Worm (Caenorhabditis elegans) whole organism, L4 larva: ENCODE data around the gene F47B7.2.

ENCODE experiments used
- D1046.2 ChIP-seq: fragments of 200-800 bp; sonication (Bioruptor generic); IDR thresholded peaks from 2 replicates; pipeline ENCODE4 v1.3.6; 2022; ENCODE audit warnings: missing genetic modification characterization, missing compliant biosample characterization
- F26F4.8 ChIP-seq: fragments of 200-800 bp; sonication (Bioruptor generic); conservative IDR thresholded peaks from 2 replicates; pipeline ENCODE4 v1.3.6; 2022; ENCODE audit warnings: missing genetic modification characterization, missing compliant biosample characterization
- F37D6.2 ChIP-seq: sonication (generic microtip); optimal IDR thresholded peaks from 2 replicates; lab custom pipeline; 2016; ENCODE audit warnings: mild to moderate bottlenecking, missing genetic modification characterization, missing compliant biosample characterization
- R02D3.7 ChIP-seq: fragments of 150-350 bp; sonication (generic microtip); optimal IDR thresholded peaks from 3 replicates; lab custom pipeline; 2014; ENCODE audit warnings: missing biosample characterization, missing genetic modification characterization
- T20F7.1 ChIP-seq: fragments of 200-800 bp; sonication (Bioruptor generic); optimal IDR thresholded peaks from 2 replicates; lab custom pipeline; 2018; ENCODE audit warnings: mild to moderate bottlenecking, missing genetic modification characterization, missing compliant biosample characterization
- Y48G9A.11 ChIP-seq: fragments of 200-800 bp; sonication (Bioruptor generic); IDR thresholded peaks from 2 replicates; pipeline ENCODE4 v1.3.6; 2022; ENCODE audit warnings: missing genetic modification reagents, missing genetic modification characterization, missing compliant biosample characterization
- Y75B8A.6 ChIP-seq: fragments of 200-800 bp; sonication (Bioruptor generic); IDR thresholded peaks from 2 replicates; pipeline ENCODE4 v1.3.6; 2022; ENCODE audit warnings: missing genetic modification reagents, missing genetic modification characterization, missing compliant biosample characterization
- ZK337.2 ChIP-seq: fragments of 200-800 bp; sonication (Bioruptor generic); IDR thresholded peaks from 2 replicates; pipeline ENCODE4 v1.3.6; 2022; ENCODE audit warnings: missing genetic modification reagents, missing genetic modification characterization, missing compliant biosample characterization
- aly-2 ChIP-seq: sonication (generic microtip); optimal IDR thresholded peaks from 2 replicates; lab custom pipeline; 2018; ENCODE audit warnings: missing biosample characterization, missing genetic modification characterization
- ama-1 ChIP-seq: fragments of 150-350 bp; optimal IDR thresholded peaks from 2 replicates; lab custom pipeline; 2014; ENCODE audit warnings: inconsistent platforms, mixed read lengths
- arid-1 ChIP-seq: fragments of 200-800 bp; sonication (Bioruptor generic); conservative IDR thresholded peaks from 2 replicates; pipeline ENCODE4 v1.3.6; 2022; ENCODE audit warnings: missing genetic modification reagents, missing genetic modification characterization, missing compliant biosample characterization
- attf-4 ChIP-seq: sonication (generic microtip); optimal IDR thresholded peaks from 3 replicates; lab custom pipeline; 2017; ENCODE audit warnings: missing biosample characterization, missing genetic modification characterization
- ceh-20 ChIP-seq: fragments of 200-800 bp; sonication (Bioruptor generic); IDR thresholded peaks from 2 replicates; pipeline ENCODE4 v1.3.6; 2022; ENCODE audit warnings: missing genetic modification reagents, missing genetic modification characterization, missing compliant biosample characterization
- ceh-62 ChIP-seq: sonication (generic microtip); optimal IDR thresholded peaks from 2 replicates; lab custom pipeline; 2017; ENCODE audit warnings: missing biosample characterization, missing genetic modification characterization
- ceh-82 ChIP-seq: sonication (generic microtip); optimal IDR thresholded peaks from 2 replicates; lab custom pipeline; 2017; ENCODE audit warnings: missing biosample characterization, missing genetic modification characterization
- cey-2 ChIP-seq: sonication (generic microtip); optimal IDR thresholded peaks from 3 replicates; lab custom pipeline; 2017; ENCODE audit warnings: missing genetic modification characterization, mild to moderate bottlenecking, missing compliant biosample characterization, antibody characterized with exemption, borderline replicate concordance; ENCODE audit not compliant: insufficient read depth
- ctbp-1 ChIP-seq: fragments of 200-800 bp; sonication (Bioruptor generic); IDR thresholded peaks from 2 replicates; pipeline ENCODE4 v1.3.6; 2022; ENCODE audit warnings: missing genetic modification reagents, missing genetic modification characterization, missing compliant biosample characterization
- daf-12 ChIP-seq: fragments of 150-350 bp; optimal IDR thresholded peaks from 2 replicates; lab custom pipeline; 2014; ENCODE audit warnings: missing biosample characterization, missing genetic modification reagents, missing genetic modification characterization
- dmd-9 ChIP-seq: fragments of 200-800 bp; sonication (Bioruptor generic); IDR thresholded peaks from 2 replicates; pipeline ENCODE4 v1.3.6; 2022; ENCODE audit warnings: missing genetic modification reagents, missing genetic modification characterization, missing compliant biosample characterization
- dpl-1 ChIP-seq: fragments of 150-350 bp; optimal IDR thresholded peaks from 2 replicates; lab custom pipeline; 2014; ENCODE audit warnings: missing biosample characterization, missing genetic modification reagents, missing genetic modification characterization
- egl-43 ChIP-seq: fragments of 200-800 bp; sonication (Bioruptor generic); IDR thresholded peaks from 2 replicates; pipeline ENCODE4 v1.3.6; 2022; ENCODE audit warnings: missing genetic modification reagents, missing genetic modification characterization, missing compliant biosample characterization
- fkh-10 ChIP-seq: fragments of 150-350 bp; optimal IDR thresholded peaks from 2 replicates; lab custom pipeline; 2014; ENCODE audit warnings: missing biosample characterization, missing genetic modification reagents, missing genetic modification characterization
- gei-8 ChIP-seq: fragments of 200-800 bp; sonication (Bioruptor generic); optimal IDR thresholded peaks from 2 replicates; lab custom pipeline; 2018; ENCODE audit warnings: mild to moderate bottlenecking, missing genetic modification characterization, missing compliant biosample characterization
- hif-1 ChIP-seq, 2 experiments: sonication (generic microtip); optimal IDR thresholded peaks; 2 replicates each; lab custom pipeline; 2016 to 2017; ENCODE audit warnings: missing compliant biosample characterization in 2 of 2, missing genetic modification characterization in 2 of 2, missing genetic modification reagents in 2 of 2, missing genotype in 2 of 2, mild to moderate bottlenecking in 1 of 2
- hlh-11 ChIP-seq: fragments of 200-800 bp; sonication (Bioruptor generic); optimal IDR thresholded peaks from 2 replicates; lab custom pipeline; 2018; ENCODE audit warnings: mild to moderate bottlenecking, missing genetic modification characterization, missing compliant biosample characterization
- jun-1 ChIP-seq: fragments of 150-350 bp; optimal IDR thresholded peaks from 2 replicates; lab custom pipeline; 2014; ENCODE audit warnings: missing biosample characterization, missing genetic modification reagents, missing genetic modification characterization
- lin-39 ChIP-seq: fragments of 150-350 bp; optimal IDR thresholded peaks from 2 replicates; lab custom pipeline; 2014; ENCODE audit warnings: missing biosample characterization, missing genetic modification reagents, missing genetic modification characterization
- lsy-2 ChIP-seq, 2 experiments: fragments of 150-350 bp in 1 of 2; sonication (generic microtip) in 1 of 2; optimal IDR thresholded peaks; 2 replicates each; lab custom pipeline; 2014 to 2017; ENCODE audit warnings: missing biosample characterization in 2 of 2, missing genetic modification characterization in 2 of 2
- madf-5 ChIP-seq, 2 experiments: fragments of 200-800 bp; sonication (Bioruptor generic); IDR thresholded peaks; 2 replicates each; pipeline ENCODE4 v1.3.6; 2022; ENCODE audit warnings: missing compliant biosample characterization in 2 of 2, missing genetic modification characterization in 2 of 2
- madf-9 ChIP-seq: fragments of 200-800 bp; sonication (Bioruptor generic); conservative IDR thresholded peaks from 2 replicates; pipeline ENCODE4 v1.3.6; 2022; ENCODE audit warnings: missing genetic modification reagents, missing genetic modification characterization, missing compliant biosample characterization
- mdl-1 ChIP-seq, 2 experiments: fragments of 150-350 bp in 1 of 2; sonication (generic microtip) in 1 of 2; optimal IDR thresholded peaks; 2 replicates each; lab custom pipeline; 2014 to 2017; ENCODE audit warnings: missing biosample characterization in 2 of 2, missing genetic modification characterization in 2 of 2
- nhr-111 ChIP-seq: fragments of 200-800 bp; sonication (Bioruptor generic); optimal IDR thresholded peaks from 2 replicates; lab custom pipeline; 2018; ENCODE audit warnings: mild to moderate bottlenecking, missing genetic modification characterization, missing compliant biosample characterization
- nhr-237 ChIP-seq: sonication (generic microtip); optimal IDR thresholded peaks from 2 replicates; lab custom pipeline; 2017; ENCODE audit warnings: missing biosample characterization, missing genetic modification characterization
- nhr-28 ChIP-seq: fragments of 150-350 bp; optimal IDR thresholded peaks from 2 replicates; lab custom pipeline; 2014; ENCODE audit warnings: missing biosample characterization, missing genetic modification characterization
- nhr-48 ChIP-seq: sonication (generic microtip); optimal IDR thresholded peaks from 2 replicates; lab custom pipeline; 2016; ENCODE audit warnings: mild to moderate bottlenecking, missing genetic modification characterization, missing compliant biosample characterization
- nhr-6 ChIP-seq: fragments of 150-350 bp; optimal IDR thresholded peaks from 2 replicates; lab custom pipeline; 2014; ENCODE audit warnings: missing biosample characterization, missing genetic modification characterization
- nhr-76 ChIP-seq: fragments of 150-350 bp; optimal IDR thresholded peaks from 2 replicates; lab custom pipeline; 2014; ENCODE audit warnings: missing biosample characterization, missing genetic modification characterization
- nhr-77 ChIP-seq: fragments of 150-350 bp; optimal IDR thresholded peaks from 2 replicates; lab custom pipeline; 2014; ENCODE audit warnings: missing biosample characterization, missing genetic modification characterization
- pha-4 ChIP-seq, 2 experiments: fragments of 150-350 bp in 1 of 2; fragments of 200-800 bp in 1 of 2; sonication (Bioruptor generic) in 1 of 2; IDR thresholded peaks in 1 of 2; optimal IDR thresholded peaks in 1 of 2; 2 replicates each; pipeline versions ENCODE4 v1.3.6 to Lab custom; 2014 to 2022; ENCODE audit warnings: missing genetic modification characterization in 2 of 2, missing genetic modification reagents in 2 of 2, missing biosample characterization in 1 of 2, missing compliant biosample characterization in 1 of 2
- rbr-2 ChIP-seq: sonication (generic microtip); optimal IDR thresholded peaks from 2 replicates; lab custom pipeline; 2016; ENCODE audit warnings: missing genotype, missing genetic modification characterization, missing compliant biosample characterization
- sdz-12 ChIP-seq: fragments of 200-800 bp; sonication (Bioruptor generic); optimal IDR thresholded peaks from 2 replicates; lab custom pipeline; 2018; ENCODE audit warnings: mild to moderate bottlenecking, missing genetic modification characterization, missing compliant biosample characterization
- set-16 ChIP-seq: fragments of 200-800 bp; sonication (Bioruptor generic); IDR thresholded peaks from 2 replicates; pipeline ENCODE4 v1.3.6; 2022; ENCODE audit warnings: missing genetic modification reagents, missing genetic modification characterization, missing compliant biosample characterization
- snpc-1.2 ChIP-seq: fragments of 200-800 bp; sonication (Bioruptor generic); IDR thresholded peaks from 2 replicates; pipeline ENCODE4 v1.3.6; 2022; ENCODE audit warnings: missing genetic modification reagents, missing genetic modification characterization, missing compliant biosample characterization
- snpc-4 ChIP-seq: fragments of 150-350 bp; optimal IDR thresholded peaks from 2 replicates; lab custom pipeline; 2014; ENCODE audit warnings: missing biosample characterization, missing genetic modification characterization
- unc-62 ChIP-seq, 3 experiments: fragments of 150-350 bp in 1 of 3; sonication (generic microtip); optimal IDR thresholded peaks in 2 of 3; peaks in 1 of 3; 1 replicate in 1 of 3; 2 replicates in 2 of 3; lab custom pipeline; 2014 to 2017; ENCODE audit warnings: missing biosample characterization in 3 of 3, missing genetic modification characterization in 3 of 3, missing genetic modification reagents in 3 of 3, missing genotype in 1 of 3
- vab-7 ChIP-seq: fragments of 200-800 bp; sonication (Bioruptor generic); IDR thresholded peaks from 2 replicates; pipeline ENCODE4 v1.3.6; 2022; ENCODE audit warnings: missing genetic modification reagents, missing genetic modification characterization, missing compliant biosample characterization
- zag-1 ChIP-seq: fragments of 150-350 bp; optimal IDR thresholded peaks from 2 replicates; lab custom pipeline; 2014; ENCODE audit warnings: missing biosample characterization, missing genetic modification characterization
- zip-2 ChIP-seq: fragments of 150-350 bp; optimal IDR thresholded peaks from 2 replicates; lab custom pipeline; 2014; ENCODE audit warnings: missing biosample characterization, missing genetic modification characterization

F47B7.2 gene

DNA sequence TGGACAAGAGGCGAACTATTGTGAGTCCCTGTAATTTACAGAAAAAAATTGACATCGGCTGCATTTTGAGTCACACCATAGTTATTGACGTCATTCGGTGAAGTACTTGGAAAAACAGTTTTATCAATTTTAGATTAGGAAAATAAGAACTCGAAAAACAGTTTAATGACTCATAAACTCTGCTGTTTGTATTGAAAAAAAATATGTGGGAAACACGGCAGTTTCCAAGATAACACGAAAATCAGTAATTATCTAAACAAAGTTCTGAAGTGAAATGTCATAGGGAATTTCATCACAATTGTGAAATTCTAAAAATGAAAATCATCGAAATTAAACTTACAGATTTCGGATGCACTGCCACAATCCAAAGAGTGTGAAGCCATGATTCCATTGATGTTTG lies 42.3 kb downstream of the F47B7.2 start (continued):
- TF ChIP-seq nhr-6 (tag; lab: Kevin White, UChicago), result no peak
- no peak for TF ChIP-seq vab-7 (GFP tag; lab: Robert Waterston, UW)
- TF ChIP-seq Y48G9A.11, result no peak
- no peak for TF ChIP-seq cey-2 (tag; lab: Kevin White, UChicago)
- TF ChIP-seq ZK337.2 (GFP tag; lab: Robert Waterston, UW), result no peak
- TF ChIP-seq attf-4, result no peak
- no peak for TF ChIP-seq snpc-1.2 (GFP tag; lab: Robert Waterston, UW)
- no peak for TF ChIP-seq aly-2 (tag; lab: Kevin White, UChicago)
- no peak for TF ChIP-seq ceh-62 (tag; lab: Kevin White, UChicago)
- no peak for TF ChIP-seq hif-1 (tag; optimal IDR thresholded peaks at IDR 0.05; lab: Kevin White, UChicago)

DNA sequence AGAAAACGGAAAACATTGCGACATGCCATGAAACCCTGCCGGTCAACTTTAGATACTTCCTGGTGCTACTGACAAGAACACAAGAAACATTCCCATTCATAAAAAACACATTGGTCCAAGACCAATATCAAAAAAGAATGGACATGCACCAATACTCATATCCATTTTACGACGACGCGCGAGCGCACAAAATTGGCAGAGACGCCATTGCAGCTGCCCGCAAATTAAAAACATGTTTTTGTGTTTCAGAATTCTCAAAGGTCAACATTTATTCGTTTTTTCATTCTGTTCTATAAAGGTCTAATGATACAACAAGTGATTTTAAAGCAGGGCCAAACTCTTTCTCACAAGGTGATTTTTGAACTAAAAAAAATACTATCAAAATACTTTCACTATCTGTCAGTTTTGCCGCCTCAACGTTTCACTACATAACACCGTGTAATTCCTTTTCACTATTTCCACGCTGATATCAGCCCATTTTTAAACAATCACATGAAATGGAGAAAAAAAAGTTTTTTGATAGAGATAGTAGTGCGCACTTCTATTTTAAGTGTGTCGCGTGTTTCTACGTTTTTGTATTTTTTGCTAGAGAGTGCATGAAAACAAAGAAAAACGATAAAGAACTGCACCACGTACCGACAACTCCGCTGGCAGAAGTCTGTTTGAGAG lies 46.4 kb downstream of the F47B7.2 start:
- TF ChIP-seq F26F4.8 (GFP tag; lab: Robert Waterston, UW) (no peak), Y75B8A.6 (GFP tag; lab: Robert Waterston, UW) (no peak), Y48G9A.11 (no peak), hif-1 (tag; optimal IDR thresholded peaks at IDR 0.05; lab: Kevin White, UChicago) (no peak), D1046.2 (GFP tag; lab: Robert Waterston, UW) (no peak), hlh-11 (tag; lab: Kevin White, UChicago) (peak; percentile 68), sdz-12 (GFP tag; lab: Kevin White, UChicago) (no peak), nhr-28 (tag; lab: Kevin White, UChicago) (peak; percentile 94), nhr-76 (tag; lab: Kevin White, UChicago) (no peak), pha-4 (GFP tag; IDR thresholded peaks at IDR 0.05; lab: Robert Waterston, UW) (no peak), pha-4 (tag; optimal IDR thresholded peaks at IDR 0.05; lab: Kevin White, UChicago) (no peak), ctbp-1 (GFP tag; lab: Robert Waterston, UW) (no peak), lin-39 (tag; lab: Kevin White, UChicago) (no peak), nhr-77 (peak; percentile 67), ceh-20 (GFP tag; lab: Robert Waterston, UW) (no peak), snpc-4 (tag; lab: Kevin White, UChicago) (no peak), F37D6.2 (no peak), nhr-111 (no peak), mdl-1 (tag; optimal IDR thresholded peaks at IDR 0.05; lab: Kevin White, UChicago) (peak in 1 of 2 experiments; percentile 60), nhr-48 (tag; lab: Kevin White, UChicago) (peak; percentile 6), zag-1 (tag; lab: Kevin White, UChicago) (no peak), ama-1 (lab: Kevin White, UChicago) (no peak), madf-9 (GFP tag; lab: Robert Waterston, UW) (no peak), T20F7.1 (no peak), madf-5 (GFP tag; IDR thresholded peaks at IDR 0.05; lab: Robert Waterston, UW) (no peak), arid-1 (GFP tag; lab: Robert Waterston, UW) (no peak), egl-43 (GFP tag; lab: Robert Waterston, UW) (no peak), cey-2 (tag; lab: Kevin White, UChicago) (peak; percentile 18), unc-62 (GFP tag; optimal IDR thresholded peaks at IDR 0.05 in 1 of 2; lab: Kevin White, UChicago) (peak in 1 of 2 experiments; percentile 54), unc-62 (tag; optimal IDR thresholded peaks at IDR 0.05; lab: Kevin White, UChicago) (no peak), ceh-82 (tag; lab: Kevin White, UChicago) (no peak), set-16 (no peak), gei-8 (GFP tag; lab: Kevin White, UChicago) (no peak), jun-1 (no peak), dpl-1 (no peak), daf-12 (no peak), fkh-10 (GFP tag; lab: Kevin White, UChicago) (no peak), nhr-237 (tag; lab: Kevin White, UChicago) (no peak), lsy-2 (tag; optimal IDR thresholded peaks at IDR 0.05; lab: Kevin White, UChicago) (no peak), R02D3.7 (tag; lab: Kevin White, UChicago) (no peak), rbr-2 (tag; lab: Kevin White, UChicago) (no peak), dmd-9 (no peak), zip-2 (tag; lab: Kevin White, UChicago) (no peak)
